Worm (Caenorhabditis elegans) whole organism, mixed stage, embryonic: ENCODE measurements around the gene sco-1.

Experiments
- M03D4.4 ChIP-seq: sonication (generic microtip); optimal IDR thresholded peaks from 2 replicates; lab custom pipeline; 2017; ENCODE audit warnings: mild to moderate bottlenecking, missing genetic modification characterization, missing compliant biosample characterization
- ceh-39 ChIP-seq: fragments of 150-350 bp; optimal IDR thresholded peaks from 2 replicates; lab custom pipeline; 2014; ENCODE audit warnings: missing biosample characterization, missing genetic modification characterization
- ceh-43 ChIP-seq: fragments of 200-800 bp; sonication (Bioruptor generic); optimal IDR thresholded peaks from 2 replicates; lab custom pipeline; 2018; ENCODE audit warnings: mild to moderate bottlenecking, missing genetic modification characterization, moderate library complexity, missing compliant biosample characterization
- ces-1 ChIP-seq: fragments of 150-350 bp; optimal IDR thresholded peaks from 2 replicates; lab custom pipeline; 2014; ENCODE audit warnings: missing biosample characterization, missing genetic modification reagents, missing genetic modification characterization
- cnd-1 ChIP-seq: fragments of 200-800 bp; sonication (Bioruptor generic); optimal IDR thresholded peaks from 2 replicates; lab custom pipeline; 2018; ENCODE audit warnings: mild to moderate bottlenecking, missing genetic modification characterization, missing compliant biosample characterization
- elt-3 ChIP-seq: fragments of 150-350 bp; optimal IDR thresholded peaks from 2 replicates; lab custom pipeline; 2014; ENCODE audit warnings: missing biosample characterization, missing genetic modification characterization
- flh-1 ChIP-seq: fragments of 200-800 bp; sonication (Bioruptor generic); optimal IDR thresholded peaks from 2 replicates; lab custom pipeline; 2018; ENCODE audit warnings: mild to moderate bottlenecking, missing genetic modification characterization, moderate library complexity, missing compliant biosample characterization
- ham-2 ChIP-seq: fragments of 200-800 bp; sonication (Bioruptor generic); optimal IDR thresholded peaks from 2 replicates; lab custom pipeline; 2018; ENCODE audit warnings: mild to moderate bottlenecking, missing genetic modification characterization, missing compliant biosample characterization
- hlh-1 ChIP-seq: fragments of 150-350 bp; optimal IDR thresholded peaks from 2 replicates; lab custom pipeline; 2014; ENCODE audit warnings: missing biosample characterization, missing genetic modification reagents, missing genetic modification characterization
- lin-13 ChIP-seq: fragments of 150-350 bp; optimal IDR thresholded peaks from 2 replicates; lab custom pipeline; 2014; ENCODE audit warnings: missing biosample characterization, missing genetic modification characterization
- lin-32 ChIP-seq: fragments of 200-800 bp; sonication (Bioruptor generic); optimal IDR thresholded peaks from 2 replicates; lab custom pipeline; 2018; ENCODE audit warnings: mild to moderate bottlenecking, missing genetic modification characterization, missing compliant biosample characterization
- mab-5 ChIP-seq: fragments of 150-350 bp; optimal IDR thresholded peaks from 2 replicates; lab custom pipeline; 2014; ENCODE audit warnings: missing biosample characterization, missing genetic modification characterization
- mep-1 ChIP-seq: fragments of 150-350 bp; optimal IDR thresholded peaks from 2 replicates; lab custom pipeline; 2017; ENCODE audit warnings: missing biosample characterization, missing genetic modification reagents, missing genetic modification characterization, inconsistent platforms
- mls-2 ChIP-seq: sonication (generic microtip); optimal IDR thresholded peaks from 2 replicates; lab custom pipeline; 2016; ENCODE audit warnings: mild to moderate bottlenecking, missing genetic modification characterization, moderate library complexity, missing compliant biosample characterization
- nhr-12 ChIP-seq: fragments of 150-350 bp; optimal IDR thresholded peaks from 2 replicates; lab custom pipeline; 2014; ENCODE audit warnings: missing biosample characterization, missing genetic modification characterization
- nhr-237 ChIP-seq: fragments of 150-350 bp; optimal IDR thresholded peaks from 2 replicates; lab custom pipeline; 2014; ENCODE audit warnings: missing biosample characterization, missing genetic modification characterization
- nhr-28 ChIP-seq: fragments of 150-350 bp; optimal IDR thresholded peaks from 2 replicates; lab custom pipeline; 2014; ENCODE audit warnings: missing biosample characterization, missing genetic modification characterization
- nhr-76 ChIP-seq: sonication (generic microtip); optimal IDR thresholded peaks from 2 replicates; lab custom pipeline; 2017; ENCODE audit warnings: missing biosample characterization, missing genetic modification characterization
- pha-4 ChIP-seq: fragments of 150-350 bp; optimal IDR thresholded peaks from 2 replicates; lab custom pipeline; 2018; ENCODE audit warnings: missing biosample characterization, missing genetic modification reagents, missing genetic modification characterization
- sem-2 ChIP-seq: fragments of 200-800 bp; sonication (Bioruptor generic); optimal IDR thresholded peaks from 2 replicates; lab custom pipeline; 2018; ENCODE audit warnings: mild to moderate bottlenecking, missing genetic modification characterization, missing compliant biosample characterization
- snpc-4 ChIP-seq: fragments of 150-350 bp; optimal IDR thresholded peaks from 2 replicates; lab custom pipeline; 2014; ENCODE audit warnings: missing biosample characterization, missing genetic modification characterization
- unc-120 ChIP-seq: sonication (generic microtip); optimal IDR thresholded peaks from 2 replicates; lab custom pipeline; 2017; ENCODE audit warnings: missing genetic modification characterization, missing compliant biosample characterization; ENCODE audit not compliant: poor library complexity, severe bottlenecking
- unc-62 ChIP-seq: fragments of 150-350 bp; optimal IDR thresholded peaks from 2 replicates; lab custom pipeline; 2014; ENCODE audit warnings: missing biosample characterization, missing genetic modification reagents, missing genetic modification characterization
- zip-8 ChIP-seq: fragments of 150-350 bp; optimal IDR thresholded peaks from 2 replicates; lab custom pipeline; 2014; ENCODE audit warnings: missing biosample characterization, missing genetic modification characterization
- ztf-11 ChIP-seq: fragments of 150-350 bp; optimal IDR thresholded peaks from 2 replicates; lab custom pipeline; 2014; ENCODE audit warnings: missing biosample characterization, missing genetic modification characterization

sco-1 gene

DNA sequence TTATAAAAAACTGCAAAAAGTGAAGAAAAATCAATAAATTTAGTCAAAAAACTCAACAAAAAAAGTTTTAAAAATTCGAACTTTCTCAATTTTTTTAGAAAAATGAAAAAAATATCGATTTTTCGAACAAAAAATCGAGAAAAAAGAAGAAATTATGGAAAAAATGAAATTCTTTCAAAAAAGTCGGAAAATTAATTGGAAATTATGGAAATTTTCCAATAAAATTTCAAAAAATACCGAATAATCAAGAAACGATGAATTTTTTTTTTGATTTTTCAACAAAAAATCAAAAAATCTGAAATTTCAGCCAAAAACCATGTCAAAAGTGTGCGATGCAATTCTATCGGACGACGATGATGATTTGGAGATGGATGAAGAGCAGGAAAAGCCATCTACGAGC is 29.3 kb downstream of the sco-1 start, which contains the start of gene H20J04.4:
H20J04.4 (plus strand) TSS at position 301 of the 400 bp plus-strand sequence.
- TF ChIP-seq mab-5 (tag; lab: Kevin White, UChicago) (no peak), lin-32 (GFP tag; lab: Kevin White, UChicago) (no peak), hlh-1 (tag; lab: Kevin White, UChicago) (no peak), flh-1 (GFP tag; lab: Kevin White, UChicago) (no peak), lin-13 (tag; lab: Kevin White, UChicago) (no peak), sem-2 (GFP tag; lab: Kevin White, UChicago) (no peak), nhr-28 (tag; lab: Kevin White, UChicago) (no peak)

DNA sequence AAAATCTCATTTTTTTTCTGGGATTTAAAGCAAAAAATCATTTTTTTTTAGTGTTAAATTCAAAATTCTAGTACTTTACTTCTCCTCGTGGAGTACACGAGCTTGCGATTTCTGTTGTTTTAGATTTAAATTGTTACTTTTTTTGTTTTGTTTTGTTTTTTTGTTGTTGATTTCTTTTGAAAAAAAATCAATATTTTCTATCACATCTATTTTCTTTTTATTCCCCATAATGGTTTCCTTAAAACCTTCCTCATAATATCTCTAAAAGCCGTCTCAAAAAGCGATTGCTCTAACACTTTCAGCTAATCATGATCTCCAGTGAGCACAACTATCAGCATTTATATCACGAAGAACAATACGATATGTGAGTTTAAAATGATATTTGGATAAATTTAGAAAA is 35.0 kb downstream of the sco-1 start, which contains the start of gene madf-3:
madf-3 (plus strand) TSS at position 301 of the 400 bp plus-strand sequence.
- TF ChIP-seq lin-32 (GFP tag; lab: Kevin White, UChicago) (no peak), nhr-237 (tag; lab: Kevin White, UChicago) (no peak), snpc-4 (tag; lab: Kevin White, UChicago) (no peak), nhr-12 (tag; lab: Kevin White, UChicago) (no peak), ceh-39 (no peak)

DNA sequence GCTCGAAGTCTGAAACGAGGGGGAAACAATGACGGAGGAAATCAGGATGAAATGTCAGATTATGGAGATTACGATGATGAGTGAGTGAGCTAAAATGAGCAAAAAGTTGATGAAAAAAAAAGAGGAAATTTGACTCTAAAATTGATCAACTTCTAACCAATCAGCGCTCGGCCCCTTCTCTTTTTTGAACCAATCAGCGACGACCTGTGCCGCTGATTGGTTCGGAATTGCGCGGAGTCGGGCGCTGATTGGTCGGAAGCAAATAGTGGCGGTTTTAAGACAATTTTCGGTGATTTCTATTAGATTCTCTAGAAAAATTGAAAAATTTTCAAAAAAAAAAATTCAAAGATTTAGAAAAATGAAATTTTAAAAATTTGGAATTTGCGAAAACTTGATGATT is 38.3 kb downstream of the sco-1 start:
- TF ChIP-seq unc-120 (tag; lab: Kevin White, UChicago) (no peak), unc-62 (GFP tag; lab: Kevin White, UChicago) (no peak), hlh-1 (tag; lab: Kevin White, UChicago) (no peak), cnd-1 (no peak)

DNA sequence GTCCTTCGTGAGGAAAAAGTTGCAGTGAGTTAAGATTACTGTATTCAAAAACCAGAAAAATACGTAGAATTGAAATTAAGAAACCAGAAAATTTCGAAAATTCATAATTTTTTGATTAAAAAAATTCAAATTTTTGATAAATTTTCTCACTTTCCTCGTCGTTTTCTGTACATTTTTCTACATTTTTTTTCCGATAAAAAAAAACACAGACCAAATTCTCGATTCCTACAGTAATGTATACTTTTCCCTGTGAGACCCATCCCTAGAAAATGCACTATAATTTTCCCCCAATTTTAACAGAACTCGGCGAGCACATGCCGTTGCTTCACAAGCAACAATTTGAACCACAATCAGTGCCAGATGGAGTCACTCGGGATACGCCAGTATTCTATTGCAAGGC is 40.4 kb downstream of the sco-1 start, which contains the start of gene athp-2:
athp-2 (plus strand) TSS at position 301 of the 400 bp plus-strand sequence.
- no peak for TF ChIP-seq nhr-76
- TF ChIP-seq snpc-4 (tag; lab: Kevin White, UChicago) = no peak
- TF ChIP-seq ztf-11 (tag; lab: Kevin White, UChicago) = no peak
- TF ChIP-seq pha-4 (tag; lab: Kevin White, UChicago) = no peak
- TF ChIP-seq lin-13 (tag; lab: Kevin White, UChicago) = no peak
- no peak for TF ChIP-seq nhr-12 (tag; lab: Kevin White, UChicago)
- TF ChIP-seq unc-120 (tag; lab: Kevin White, UChicago) = no peak
- no peak for TF ChIP-seq ham-2 (GFP tag; lab: Kevin White, UChicago)
- no peak for TF ChIP-seq hlh-1 (tag; lab: Kevin White, UChicago)
- TF ChIP-seq nhr-237 (tag; lab: Kevin White, UChicago) = no peak
- TF ChIP-seq nhr-28 (tag; lab: Kevin White, UChicago) = no peak
- no peak for TF ChIP-seq mep-1 (tag; lab: Kevin White, UChicago)
- TF ChIP-seq zip-8 (tag; lab: Kevin White, UChicago) = no peak

DNA sequence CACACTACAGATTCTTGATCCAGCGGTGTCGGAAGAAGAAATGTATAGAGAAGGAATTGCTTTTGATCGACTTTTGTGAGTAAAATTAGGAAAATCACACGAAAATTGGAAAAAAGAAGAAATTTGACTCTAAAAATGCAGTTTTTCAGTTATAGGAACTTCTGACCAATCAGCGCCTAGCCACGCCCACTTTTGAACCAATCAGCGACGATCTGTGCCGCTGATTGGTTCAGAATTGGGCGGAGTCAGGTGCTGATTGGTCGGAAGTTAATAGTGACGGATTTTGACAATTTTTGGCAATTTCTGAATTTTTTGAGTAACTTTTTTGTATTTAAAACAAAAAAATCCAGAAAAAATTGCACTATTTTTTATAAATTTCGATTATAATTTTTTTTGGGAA is 42.0 kb downstream of the sco-1 start:
- TF ChIP-seq nhr-12 (tag; lab: Kevin White, UChicago) (no peak), lin-13 (tag; lab: Kevin White, UChicago) (no peak), ztf-11 (tag; lab: Kevin White, UChicago) (no peak), nhr-28 (tag; lab: Kevin White, UChicago) (no peak), flh-1 (GFP tag; lab: Kevin White, UChicago) (no peak), ceh-39 (no peak), mab-5 (tag; lab: Kevin White, UChicago) (no peak), unc-120 (tag; lab: Kevin White, UChicago) (no peak), hlh-1 (tag; lab: Kevin White, UChicago) (no peak), M03D4.4 (no peak), nhr-237 (tag; lab: Kevin White, UChicago) (no peak), pha-4 (tag; lab: Kevin White, UChicago) (no peak), snpc-4 (tag; lab: Kevin White, UChicago) (no peak), unc-62 (GFP tag; lab: Kevin White, UChicago) (no peak), lin-32 (GFP tag; lab: Kevin White, UChicago) (no peak)

DNA sequence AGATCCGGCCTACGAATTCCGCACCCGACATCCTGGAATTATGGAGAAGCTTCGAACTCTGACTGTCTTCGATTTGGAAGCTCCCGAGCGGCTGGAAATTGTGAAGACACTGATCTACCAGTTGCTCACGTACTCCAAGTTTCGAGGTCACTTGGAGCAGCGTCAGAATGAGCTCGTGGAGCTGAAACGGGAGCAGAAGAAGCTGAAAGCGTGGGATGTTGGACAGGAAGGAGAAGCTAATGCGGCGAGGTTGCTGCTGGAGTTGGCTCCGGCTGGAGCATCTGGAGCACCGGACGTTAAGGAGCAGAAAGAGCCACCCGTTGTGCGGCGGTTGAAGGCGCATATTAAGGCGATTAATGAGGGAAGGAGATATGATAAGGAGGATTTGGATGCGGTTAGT is 44.9 kb downstream of the sco-1 start:
- no peak for TF ChIP-seq nhr-237 (tag; lab: Kevin White, UChicago)
- TF ChIP-seq nhr-12 (tag; lab: Kevin White, UChicago) = no peak
- no peak for TF ChIP-seq elt-3 (tag; lab: Kevin White, UChicago)
- TF ChIP-seq ceh-43 (GFP tag; lab: Kevin White, UChicago) = no peak
- TF ChIP-seq nhr-28 (tag; lab: Kevin White, UChicago) = no peak
- TF ChIP-seq lin-13 (tag; lab: Kevin White, UChicago) = no peak
- TF ChIP-seq mab-5 (tag; lab: Kevin White, UChicago) = no peak
- TF ChIP-seq mls-2 (tag; lab: Kevin White, UChicago) = no peak
- no peak for TF ChIP-seq ham-2 (GFP tag; lab: Kevin White, UChicago)
- TF ChIP-seq ces-1 (GFP tag; lab: Kevin White, UChicago) = no peak
- no peak for TF ChIP-seq zip-8 (tag; lab: Kevin White, UChicago)
